Fruit fly (Drosophila melanogaster) whole organism, embryonic: ENCODE data around the gene CG15764.
A peak's percentile ranks its signal among the peaks of the same experiment; 100 is the strongest.

Experiments used
- BEAF-32 ChIP-seq: fragments of 200-800 bp; sonication (Bioruptor generic); optimal IDR thresholded peaks from 3 replicates; lab custom pipeline; 2017; ENCODE audit warnings: missing biosample characterization, missing genetic modification characterization, mild to moderate bottlenecking, moderate library complexity, missing genetic modification reagents
- Bteb2 ChIP-seq: fragments of 200-800 bp; sonication (Bioruptor generic); optimal IDR thresholded peaks from 2 replicates; lab custom pipeline; 2016; ENCODE audit warnings: missing biosample characterization, missing genetic modification characterization
- CG10209 ChIP-seq: fragments of 200-800 bp; sonication (Bioruptor generic); optimal IDR thresholded peaks from 3 replicates; lab custom pipeline; 2017; ENCODE audit warnings: missing biosample characterization, mild to moderate bottlenecking, missing genetic modification characterization, missing genetic modification reagents
- CG12744 ChIP-seq: fragments of 200-800 bp; sonication (Bioruptor generic); optimal IDR thresholded peaks from 2 replicates; lab custom pipeline; 2016; ENCODE audit warnings: missing biosample characterization, missing genetic modification characterization
- CG13287 ChIP-seq: fragments of 200-800 bp; sonication (Bioruptor generic); IDR thresholded peaks from 2 replicates; pipeline ENCODE4 v1.3.6; 2022; ENCODE audit warnings: missing biosample characterization, missing genetic modification characterization; ENCODE audit not compliant: partially characterized antibody
- CG13424 ChIP-seq: fragments of 200-800 bp; sonication (Bioruptor generic); optimal IDR thresholded peaks from 2 replicates; lab custom pipeline; 2019; ENCODE audit warnings: missing biosample characterization, mild to moderate bottlenecking, missing genetic modification characterization, moderate library complexity
- CG15479 ChIP-seq: fragments of 200-800 bp; sonication (Bioruptor generic); optimal IDR thresholded peaks from 3 replicates; lab custom pipeline; 2019; ENCODE audit warnings: missing biosample characterization, mild to moderate bottlenecking, missing genetic modification characterization, moderate library complexity
- CG15601 ChIP-seq: fragments of 200-800 bp; sonication (Bioruptor generic); optimal IDR thresholded peaks from 3 replicates; lab custom pipeline; 2019; ENCODE audit warnings: missing biosample characterization, mild to moderate bottlenecking, missing genetic modification characterization, moderate library complexity
- CG17829 ChIP-seq: fragments of 200-800 bp; optimal IDR thresholded peaks from 2 replicates; lab custom pipeline; 2019; ENCODE audit warnings: missing biosample characterization, mild to moderate bottlenecking, missing genetic modification characterization, moderate library complexity
- CG17912 ChIP-seq: fragments of 200-800 bp; sonication (Bioruptor generic); optimal IDR thresholded peaks from 2 replicates; lab custom pipeline; 2018; ENCODE audit warnings: missing biosample characterization, mild to moderate bottlenecking, missing genetic modification characterization
- CG18476 ChIP-seq: fragments of 200-800 bp; sonication (Bioruptor generic); optimal IDR thresholded peaks from 2 replicates; lab custom pipeline; 2016; ENCODE audit warnings: missing biosample characterization, mild to moderate bottlenecking, missing genetic modification characterization
- CG18619 ChIP-seq: fragments of 200-800 bp; sonication (Bioruptor generic); optimal IDR thresholded peaks from 3 replicates; lab custom pipeline; 2017; ENCODE audit warnings: missing biosample characterization, mild to moderate bottlenecking, missing genetic modification characterization
- CG2116 ChIP-seq: fragments of 200-800 bp; sonication (Bioruptor generic); optimal IDR thresholded peaks from 3 replicates; lab custom pipeline; 2018; ENCODE audit warnings: missing biosample characterization, mild to moderate bottlenecking, missing genetic modification characterization
- CG2875 ChIP-seq: fragments of 200-800 bp; sonication (Bioruptor generic); optimal IDR thresholded peaks from 2 replicates; lab custom pipeline; 2017; ENCODE audit warnings: missing biosample characterization, mild to moderate bottlenecking, missing genetic modification characterization, missing genetic modification reagents
- CG3065 ChIP-seq: fragments of 200-800 bp; sonication (Bioruptor generic); optimal IDR thresholded peaks from 2 replicates; lab custom pipeline; 2016; ENCODE audit warnings: missing biosample characterization, missing genetic modification characterization
- CG4282 ChIP-seq: fragments of 200-800 bp; sonication (Bioruptor generic); optimal IDR thresholded peaks from 2 replicates; lab custom pipeline; 2016; ENCODE audit warnings: missing biosample characterization, missing genetic modification characterization
- CG4360 ChIP-seq: fragments of 200-800 bp; sonication (Bioruptor generic); IDR thresholded peaks from 2 replicates; pipeline ENCODE4 v1.3.6; 2022; ENCODE audit warnings: missing biosample characterization, missing genetic modification characterization
- CG7357 ChIP-seq: fragments of 200-800 bp; sonication (Bioruptor generic); IDR thresholded peaks from 3 replicates; pipeline ENCODE4 v1.3.6; 2022; ENCODE audit warnings: missing biosample characterization, missing genetic modification characterization
- CG7987 ChIP-seq: fragments of 200-800 bp; sonication (Bioruptor generic); optimal IDR thresholded peaks from 2 replicates; lab custom pipeline; 2018; ENCODE audit warnings: missing biosample characterization, mild to moderate bottlenecking, missing genetic modification characterization, moderate library complexity
- CG8089 ChIP-seq: fragments of 200-800 bp; sonication (Bioruptor generic); optimal IDR thresholded peaks from 3 replicates; lab custom pipeline; 2016; ENCODE audit warnings: missing biosample characterization, missing genetic modification characterization
- CG8281 ChIP-seq: fragments of 200-800 bp; sonication (Bioruptor generic); optimal IDR thresholded peaks from 2 replicates; lab custom pipeline; 2018; ENCODE audit warnings: missing biosample characterization, mild to moderate bottlenecking, missing genetic modification characterization, moderate library complexity
- CG9727 ChIP-seq: fragments of 200-800 bp; sonication (Bioruptor generic); optimal IDR thresholded peaks from 3 replicates; lab custom pipeline; 2017; ENCODE audit warnings: missing biosample characterization, mild to moderate bottlenecking, missing genetic modification characterization
- CG9817 ChIP-seq: fragments of 200-800 bp; sonication (Bioruptor generic); optimal IDR thresholded peaks from 2 replicates; lab custom pipeline; 2018; ENCODE audit warnings: missing biosample characterization, mild to moderate bottlenecking, missing genetic modification characterization, moderate library complexity
- CrebB ChIP-seq: fragments of 200-800 bp; sonication (Bioruptor generic); optimal IDR thresholded peaks from 3 replicates; lab custom pipeline; 2018; ENCODE audit warnings: missing biosample characterization, mild to moderate bottlenecking, missing genetic modification characterization
- Dfd ChIP-seq, 2 experiments: fragments of >200 bp; optimal IDR thresholded peaks; 2 replicates each; lab custom pipeline; 2017; ENCODE audit warnings: missing biosample characterization in 2 of 2, missing genetic modification characterization in 2 of 2
- Med ChIP-seq: fragments of 200-800 bp; sonication (Bioruptor generic); peaks from one replicate; lab custom pipeline; 2016; ENCODE audit warnings: missing biosample characterization, missing genetic modification characterization, mild to moderate bottlenecking, inconsistent platforms, moderate library complexity
- Side ChIP-seq: fragments of 200-800 bp; sonication (Bioruptor generic); optimal IDR thresholded peaks from 2 replicates; lab custom pipeline; 2016; ENCODE audit warnings: missing biosample characterization, missing genetic modification characterization
- br ChIP-seq: fragments of >200 bp; optimal IDR thresholded peaks from 2 replicates; lab custom pipeline; 2017
- corto ChIP-seq: fragments of 200-800 bp; sonication (Bioruptor generic); optimal IDR thresholded peaks from 2 replicates; lab custom pipeline; 2016; ENCODE audit warnings: missing biosample characterization, mild to moderate bottlenecking, missing genetic modification characterization, moderate library complexity
- crc ChIP-seq: fragments of 200-800 bp; sonication (Bioruptor generic); optimal IDR thresholded peaks from 2 replicates; lab custom pipeline; 2016; ENCODE audit warnings: missing biosample characterization, missing genetic modification characterization
- ems ChIP-seq: fragments of 200-800 bp; sonication (Bioruptor generic); optimal IDR thresholded peaks from 3 replicates; lab custom pipeline; 2016; ENCODE audit warnings: missing biosample characterization, missing genetic modification characterization
- eve ChIP-seq, 2 experiments: fragments of >200 bp; optimal IDR thresholded peaks; 2 replicates each; lab custom pipeline; 2017; ENCODE audit warnings: missing biosample characterization in 2 of 2, missing genetic modification characterization in 2 of 2
- gcm ChIP-seq: fragments of 200-800 bp; sonication (Bioruptor generic); optimal IDR thresholded peaks from 2 replicates; lab custom pipeline; 2019; ENCODE audit warnings: missing biosample characterization, mild to moderate bottlenecking, missing genetic modification characterization, moderate library complexity
- grn ChIP-seq: fragments of 200-800 bp; sonication (Bioruptor generic); optimal IDR thresholded peaks from 3 replicates; lab custom pipeline; 2017; ENCODE audit warnings: missing biosample characterization, missing genetic modification characterization
- inv ChIP-seq: fragments of 200-800 bp; sonication (Bioruptor generic); IDR thresholded peaks from 2 replicates; pipeline ENCODE4 v1.3.6; 2022; ENCODE audit warnings: missing biosample characterization, missing genetic modification characterization; ENCODE audit not compliant: partially characterized antibody
- kay ChIP-seq: fragments of 200-800 bp; sonication (Bioruptor generic); optimal IDR thresholded peaks from 2 replicates; lab custom pipeline; 2016; ENCODE audit warnings: missing biosample characterization, missing genetic modification characterization
- lbe ChIP-seq: fragments of 200-800 bp; sonication (Bioruptor generic); optimal IDR thresholded peaks from 2 replicates; lab custom pipeline; 2016; ENCODE audit warnings: missing biosample characterization, mild to moderate bottlenecking, missing genetic modification characterization
- lov ChIP-seq, 2 experiments: fragments of 200-800 bp in 1 of 2; fragments of >200 bp in 1 of 2; sonication (Bioruptor generic) in 1 of 2; IDR thresholded peaks in 1 of 2; optimal IDR thresholded peaks in 1 of 2; 2 replicates in 1 of 2; 3 replicates in 1 of 2; pipeline versions ENCODE4 v1.3.6 to Lab custom; 2017 to 2022; ENCODE audit warnings: missing biosample characterization in 1 of 2, missing genetic modification characterization in 1 of 2
- nau ChIP-seq: fragments of 200-800 bp; sonication (Bioruptor generic); optimal IDR thresholded peaks from 3 replicates; lab custom pipeline; 2017; ENCODE audit warnings: missing biosample characterization, mild to moderate bottlenecking, missing genetic modification characterization, missing genetic modification reagents
- p53 ChIP-seq: fragments of 200-800 bp; sonication (Bioruptor generic); optimal IDR thresholded peaks from 2 replicates; lab custom pipeline; 2016; ENCODE audit warnings: missing biosample characterization, missing genetic modification characterization
- ranshi ChIP-seq: fragments of 200-800 bp; sonication (Bioruptor generic); IDR thresholded peaks from 2 replicates; pipeline ENCODE4 v1.3.6; 2022; ENCODE audit warnings: missing biosample characterization, missing genetic modification characterization
- repo ChIP-seq: fragments of 200-800 bp; sonication (Bioruptor generic); optimal IDR thresholded peaks from 2 replicates; lab custom pipeline; 2016; ENCODE audit warnings: missing biosample characterization, missing genetic modification characterization
- scrt ChIP-seq: fragments of 200-800 bp; sonication (Bioruptor generic); optimal IDR thresholded peaks from 2 replicates; lab custom pipeline; 2018; ENCODE audit warnings: missing biosample characterization, mild to moderate bottlenecking, missing genetic modification characterization, moderate library complexity
- slou ChIP-seq: fragments of 200-800 bp; sonication (Bioruptor generic); optimal IDR thresholded peaks from 3 replicates; lab custom pipeline; 2016; ENCODE audit warnings: missing biosample characterization, missing genetic modification characterization
- so ChIP-seq: fragments of 200-800 bp; sonication (Bioruptor generic); IDR thresholded peaks from 3 replicates; pipeline ENCODE4 v1.3.6; 2022; ENCODE audit warnings: missing biosample characterization, missing genetic modification characterization
- stwl ChIP-seq: fragments of 200-800 bp; sonication (Bioruptor generic); optimal IDR thresholded peaks from 3 replicates; lab custom pipeline; 2018; ENCODE audit warnings: missing biosample characterization, mild to moderate bottlenecking, missing genetic modification characterization, moderate library complexity
- vnd ChIP-seq: fragments of 200-800 bp; sonication (Bioruptor generic); IDR thresholded peaks from 3 replicates; pipeline ENCODE4 v1.3.6; 2022; ENCODE audit warnings: missing biosample characterization, missing genetic modification characterization; ENCODE audit not compliant: partially characterized antibody
- zen2 ChIP-seq: fragments of 200-800 bp; sonication (Bioruptor generic); IDR thresholded peaks from 3 replicates; pipeline ENCODE4 v1.3.6; 2022; ENCODE audit warnings: missing biosample characterization, missing genetic modification characterization; ENCODE audit not compliant: partially characterized antibody

Gene CG15764

dm6 chrX:5880139-5880924 is 11.4 kb downstream of the CG15764 start (continued):
- no peak for TF ChIP-seq lov (optimal IDR thresholded peaks at IDR 0.05; lab: Kevin White, UChicago)
- no peak for TF ChIP-seq lov (GFP tag; IDR thresholded peaks at IDR 0.05; lab: Robert Waterston, UW)
- no peak for TF ChIP-seq p53
- no peak for TF ChIP-seq CG8281 (tag; lab: Kevin White, UChicago)
- 0 out of 2 replicates have a peak, but pooled peaks have one; percentile 27 for TF ChIP-seq ranshi (GFP tag; lab: Robert Waterston, UW)
- no peak for TF ChIP-seq kay (GFP tag; lab: Kevin White, UChicago)
- peak; percentile 58 for TF ChIP-seq CG13424 (tag; lab: Kevin White, UChicago)
- TF ChIP-seq vnd (GFP tag; lab: Robert Waterston, UW) = no peak
- peak; percentile 39 for TF ChIP-seq CG9817 (tag; lab: Kevin White, UChicago)
- TF ChIP-seq CG3065 = no peak
- peak; percentile 35 for TF ChIP-seq ems
- no peak for TF ChIP-seq eve (GFP tag; optimal IDR thresholded peaks at IDR 0.05; lab: Kevin White, UChicago)
- no peak for TF ChIP-seq CG18619 (GFP tag; lab: Kevin White, UChicago)
- peak; percentile 40 for TF ChIP-seq nau (GFP tag; lab: Kevin White, UChicago)
- TF ChIP-seq Side (GFP tag; lab: Kevin White, UChicago) = no peak
- TF ChIP-seq CG17912 (GFP tag; lab: Kevin White, UChicago) = peak; percentile 24
- no peak for TF ChIP-seq crc (GFP tag; lab: Kevin White, UChicago)
- peak; percentile 44 for TF ChIP-seq corto (GFP tag; lab: Kevin White, UChicago)
- TF ChIP-seq Bteb2 (GFP tag; lab: Kevin White, UChicago) = no peak
- TF ChIP-seq Med (GFP tag; lab: Kevin White, UChicago) = peak; percentile 90
- no peak for TF ChIP-seq BEAF-32 (GFP tag; lab: Kevin White, UChicago)
- no peak for TF ChIP-seq CG2116 (GFP tag; lab: Kevin White, UChicago)
- no peak for TF ChIP-seq grn (GFP tag; lab: Kevin White, UChicago)
- no peak for TF ChIP-seq stwl (tag; lab: Kevin White, UChicago)
- TF ChIP-seq CG17829 = peak; percentile 39
- TF ChIP-seq slou (GFP tag; lab: Kevin White, UChicago) = no peak
- peak; percentile 20 for TF ChIP-seq repo (GFP tag; lab: Kevin White, UChicago)
- peak; percentile 21 for TF ChIP-seq CG2875 (GFP tag; lab: Kevin White, UChicago)
- 0 out of 3 replicates have a peak, but pooled peaks have one; percentile 5 for TF ChIP-seq CG7357
- TF ChIP-seq CG9727 (GFP tag; lab: Kevin White, UChicago) = peak; percentile 7
- no peak for TF ChIP-seq CG13287
- TF ChIP-seq CG4360 (GFP tag; lab: Robert Waterston, UW) = peak; percentile 87
- TF ChIP-seq CG12744 (GFP tag; lab: Kevin White, UChicago) = peak; percentile 26
- peak; percentile 8 for TF ChIP-seq CrebB
- TF ChIP-seq CG15601 = peak; percentile 51
- no peak for TF ChIP-seq so (GFP tag; lab: Robert Waterston, UW)
- peak; percentile 67 for TF ChIP-seq scrt (GFP tag; lab: Kevin White, UChicago)
- no peak for TF ChIP-seq CG18476 (GFP tag; lab: Kevin White, UChicago)
- no peak for TF ChIP-seq br (lab: Kevin White, UChicago)
- no peak for TF ChIP-seq CG4282
- peak; percentile 24 for TF ChIP-seq gcm (GFP tag; lab: Kevin White, UChicago)
- TF ChIP-seq CG15479 (GFP tag; lab: Kevin White, UChicago) = peak; percentile 59
- peak; percentile 77 for TF ChIP-seq lbe (GFP tag; lab: Kevin White, UChicago)
- peak; percentile 29 for TF ChIP-seq CG8089 (GFP tag; lab: Kevin White, UChicago)
- TF ChIP-seq CG7987 (GFP tag; lab: Kevin White, UChicago) = peak; percentile 62
- no peak for TF ChIP-seq inv
- TF ChIP-seq Dfd (GFP tag; optimal IDR thresholded peaks at IDR 0.05; lab: Kevin White, UChicago) = no peak
- TF ChIP-seq CG10209 (GFP tag; lab: Kevin White, UChicago) = peak; percentile 22
- no peak for TF ChIP-seq zen2 (GFP tag; lab: Robert Waterston, UW)
